Worm (Caenorhabditis elegans) whole organism, early embryonic: Measurements from ENCODE around the gene dpy-1.

Source experiments
- B0310.2 ChIP-seq: sonication (generic microtip); optimal IDR thresholded peaks from 2 replicates; lab custom pipeline; 2016; ENCODE audit warnings: mild to moderate bottlenecking, missing genetic modification characterization, missing compliant biosample characterization
- ama-1 ChIP-seq: fragments of 150-350 bp; optimal IDR thresholded peaks from 2 replicates; lab custom pipeline; 2014
- hmbx-1 ChIP-seq: sonication (generic microtip); optimal IDR thresholded peaks from 2 replicates; lab custom pipeline; 2016; ENCODE audit warnings: mild to moderate bottlenecking, missing genetic modification characterization, missing compliant biosample characterization

ce11 chrIII:2084829-2085228, 37.0 kb upstream of the dpy-1 start:
- TF ChIP-seq hmbx-1 (tag; lab: Kevin White, UChicago) (no peak), ama-1 (lab: Kevin White, UChicago) (no peak), B0310.2 (tag; lab: Kevin White, UChicago) (no peak)
